Worm (Caenorhabditis elegans) whole organism, L4/young adult: ENCODE data around the gene Y49F6C.8.

Experiments used
- W03F9.2 ChIP-seq: fragments of 150-350 bp; optimal IDR thresholded peaks from 2 replicates; lab custom pipeline; 2014; ENCODE audit warnings: missing biosample characterization, missing genetic modification characterization
- him-1 ChIP-seq: sonication (generic microtip); optimal IDR thresholded peaks from 2 replicates; lab custom pipeline; 2016; ENCODE audit warnings: missing genotype, missing genetic modification reagents, missing genetic modification characterization, missing compliant biosample characterization

DNA sequence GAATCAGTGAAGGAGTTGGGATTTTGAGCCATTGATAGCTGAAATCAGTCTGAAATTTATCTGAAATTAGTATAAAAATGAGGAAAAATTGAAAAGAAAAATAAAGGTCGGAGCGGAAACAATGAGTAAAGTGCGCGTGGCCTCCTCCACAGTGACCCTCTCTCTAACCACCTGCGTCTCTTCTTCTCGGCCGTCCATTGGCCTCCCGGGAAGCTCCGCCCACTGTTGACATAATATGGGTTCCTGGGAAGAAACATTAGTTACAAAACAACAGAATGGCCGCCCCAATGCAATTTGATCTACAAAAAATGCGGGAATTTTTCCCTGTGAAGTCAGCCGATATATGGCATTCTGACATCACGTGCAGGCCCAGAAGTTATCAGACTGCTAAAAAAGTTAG is at the start of gene Y49F6C.8:
- TF ChIP-seq him-1 (tag; lab: Kevin White, UChicago): no peak
- no peak for TF ChIP-seq W03F9.2 (tag; lab: Kevin White, UChicago)
